Fruit fly (Drosophila melanogaster) whole organism, prepupa: ENCODE measurements around the gene CG31100.

Source experiments
- CG11762 ChIP-seq: fragments of 200-800 bp; sonication (Bioruptor generic); optimal IDR thresholded peaks from 3 replicates; lab custom pipeline; 2016; ENCODE audit warnings: missing biosample characterization, missing genetic modification characterization; ENCODE audit not compliant: insufficient read depth
- CG15336 ChIP-seq: fragments of 200-800 bp; sonication (Bioruptor generic); IDR thresholded peaks from 2 replicates; pipeline ENCODE4 v1.3.6; 2022; ENCODE audit warnings: missing biosample characterization, missing genetic modification characterization
- CG1621 ChIP-seq: fragments of 200-800 bp; sonication (Bioruptor generic); optimal IDR thresholded peaks from 3 replicates; lab custom pipeline; 2018; ENCODE audit warnings: missing biosample characterization, mild to moderate bottlenecking, missing genetic modification characterization
- CG16779 ChIP-seq: fragments of 200-800 bp; sonication (Bioruptor generic); optimal IDR thresholded peaks from 3 replicates; lab custom pipeline; 2017; ENCODE audit warnings: missing biosample characterization, mild to moderate bottlenecking, missing genetic modification characterization
- CG3032 ChIP-seq: fragments of 200-800 bp; optimal IDR thresholded peaks from 2 replicates; lab custom pipeline; 2019; ENCODE audit warnings: missing biosample characterization, mild to moderate bottlenecking, missing genetic modification characterization, moderate library complexity
- CG32006 ChIP-seq: fragments of 200-800 bp; sonication (Bioruptor generic); optimal IDR thresholded peaks from 3 replicates; lab custom pipeline; 2017; ENCODE audit warnings: missing biosample characterization, mild to moderate bottlenecking, missing genetic modification characterization
- CG34406 ChIP-seq: fragments of 200-800 bp; sonication (Bioruptor generic); optimal IDR thresholded peaks from 3 replicates; lab custom pipeline; 2016; ENCODE audit warnings: missing biosample characterization, missing genetic modification characterization
- CG4318 ChIP-seq: fragments of 200-800 bp; sonication (Bioruptor generic); optimal IDR thresholded peaks from 3 replicates; lab custom pipeline; 2017; ENCODE audit warnings: missing biosample characterization, mild to moderate bottlenecking, missing genetic modification characterization
- CG6163 ChIP-seq: fragments of 200-800 bp; sonication (Bioruptor generic); IDR thresholded peaks from 3 replicates; pipeline ENCODE4 v1.3.6; 2022; ENCODE audit warnings: missing biosample characterization, missing genetic modification characterization
- CG6808 ChIP-seq: fragments of 200-800 bp; sonication (Bioruptor generic); optimal IDR thresholded peaks from 3 replicates; lab custom pipeline; 2017; ENCODE audit warnings: missing biosample characterization, missing genetic modification characterization, mild to moderate bottlenecking, moderate library complexity, missing genetic modification reagents
- CG7368 ChIP-seq: fragments of 200-800 bp; sonication (Bioruptor generic); optimal IDR thresholded peaks from 3 replicates; lab custom pipeline; 2016; ENCODE audit warnings: missing biosample characterization, missing genetic modification characterization
- CG8119 ChIP-seq: fragments of 200-800 bp; sonication (Bioruptor generic); IDR thresholded peaks from 3 replicates; pipeline ENCODE4 v1.3.6; 2022; ENCODE audit warnings: missing biosample characterization, missing genetic modification characterization
- CG8319 ChIP-seq: fragments of 200-800 bp; sonication (Bioruptor generic); optimal IDR thresholded peaks from 3 replicates; lab custom pipeline; 2016; ENCODE audit warnings: missing biosample characterization, missing genetic modification characterization
- CG8632 ChIP-seq: fragments of 200-800 bp; sonication (Bioruptor generic); optimal IDR thresholded peaks from 3 replicates; lab custom pipeline; 2016; ENCODE audit warnings: missing biosample characterization, missing genetic modification characterization
- CG9139 ChIP-seq: fragments of 200-800 bp; sonication (Bioruptor generic); optimal IDR thresholded peaks from 3 replicates; lab custom pipeline; 2017; ENCODE audit warnings: missing biosample characterization, mild to moderate bottlenecking, missing genetic modification characterization
- Eip75B ChIP-seq: fragments of 200-800 bp; sonication (Bioruptor generic); optimal IDR thresholded peaks from 3 replicates; lab custom pipeline; 2016; ENCODE audit warnings: missing biosample characterization, missing genetic modification characterization
- Eip78C ChIP-seq: fragments of 200-800 bp; sonication (Bioruptor generic); peaks from one replicate; lab custom pipeline; 2016; ENCODE audit warnings: missing biosample characterization, missing genetic modification characterization
- Eip93F ChIP-seq: fragments of 200-800 bp; sonication (Bioruptor generic); optimal IDR thresholded peaks from 2 replicates; lab custom pipeline; 2016; ENCODE audit warnings: missing biosample characterization, mild to moderate bottlenecking, missing genetic modification characterization
- Ets96B ChIP-seq: fragments of 200-800 bp; optimal IDR thresholded peaks from 2 replicates; lab custom pipeline; 2019; ENCODE audit warnings: missing biosample characterization, mild to moderate bottlenecking, missing genetic modification characterization, moderate library complexity
- Hr38 ChIP-seq: sonication (Bioruptor generic); optimal IDR thresholded peaks from 2 replicates; lab custom pipeline; 2016; ENCODE audit warnings: missing biosample characterization, missing genetic modification characterization
- Hr39 ChIP-seq: fragments of 200-800 bp; sonication (Bioruptor generic); optimal IDR thresholded peaks from 2 replicates; lab custom pipeline; 2016; ENCODE audit warnings: missing biosample characterization, missing genetic modification characterization
- Hr4 ChIP-seq: fragments of 200-800 bp; sonication (Bioruptor generic); optimal IDR thresholded peaks from 3 replicates; lab custom pipeline; 2016; ENCODE audit warnings: missing biosample characterization, missing genetic modification characterization
- Smox ChIP-seq: fragments of 200-800 bp; sonication (Bioruptor generic); optimal IDR thresholded peaks from 3 replicates; lab custom pipeline; 2016; ENCODE audit warnings: missing biosample characterization, missing genetic modification characterization
- Sox102F ChIP-seq: fragments of 200-800 bp; sonication (Bioruptor generic); optimal IDR thresholded peaks from 2 replicates; lab custom pipeline; 2016; ENCODE audit warnings: missing biosample characterization, mild to moderate bottlenecking, missing genetic modification characterization
- Sox14 ChIP-seq: fragments of 200-800 bp; sonication (Bioruptor generic); optimal IDR thresholded peaks from 3 replicates; lab custom pipeline; 2016; ENCODE audit warnings: missing biosample characterization, missing genetic modification characterization
- Sox15 ChIP-seq: fragments of 200-800 bp; sonication (Bioruptor generic); optimal IDR thresholded peaks from 3 replicates; lab custom pipeline; 2016; ENCODE audit warnings: missing biosample characterization, missing genetic modification characterization
- achi ChIP-seq: fragments of 200-800 bp; sonication (Bioruptor generic); optimal IDR thresholded peaks from 3 replicates; lab custom pipeline; 2016; ENCODE audit warnings: missing biosample characterization, missing genetic modification characterization
- acj6 ChIP-seq: fragments of 200-800 bp; sonication (Bioruptor generic); optimal IDR thresholded peaks from 3 replicates; lab custom pipeline; 2016; ENCODE audit warnings: missing biosample characterization, missing genetic modification characterization
- fd85E ChIP-seq: fragments of 200-800 bp; sonication (Bioruptor generic); optimal IDR thresholded peaks from 3 replicates; lab custom pipeline; 2016; ENCODE audit warnings: missing biosample characterization, missing genetic modification characterization
- fkh ChIP-seq: fragments of 200-800 bp; sonication (Bioruptor generic); optimal IDR thresholded peaks from 3 replicates; lab custom pipeline; 2017; ENCODE audit warnings: missing biosample characterization, mild to moderate bottlenecking, missing genetic modification characterization, moderate library complexity
- pdm3 ChIP-seq: fragments of 200-800 bp; sonication (Bioruptor generic); optimal IDR thresholded peaks from 3 replicates; lab custom pipeline; 2016; ENCODE audit warnings: missing biosample characterization, missing genetic modification characterization
- salr ChIP-seq, 2 experiments: fragments of 200-800 bp; sonication (Bioruptor generic); optimal IDR thresholded peaks; 3 replicates each; lab custom pipeline; 2016 to 2018; ENCODE audit warnings: missing biosample characterization in 2 of 2, missing genetic modification characterization in 2 of 2, mild to moderate bottlenecking in 1 of 2
- ss ChIP-seq, 2 experiments: fragments of 200-800 bp; sonication (Bioruptor generic); optimal IDR thresholded peaks; 2 replicates in 1 of 2; 3 replicates in 1 of 2; lab custom pipeline; 2017 to 2018; ENCODE audit warnings: mild to moderate bottlenecking in 2 of 2, missing biosample characterization in 2 of 2, missing genetic modification characterization in 2 of 2, moderate library complexity in 1 of 2
- svp ChIP-seq: fragments of 200-800 bp; sonication (Bioruptor generic); peaks from one replicate; lab custom pipeline; 2016; ENCODE audit warnings: missing biosample characterization, missing genetic modification characterization
- vri ChIP-seq: fragments of 200-800 bp; sonication (Bioruptor generic); optimal IDR thresholded peaks from 3 replicates; lab custom pipeline; 2016; ENCODE audit warnings: missing biosample characterization, mild to moderate bottlenecking, missing genetic modification characterization

CG31100 gene

dm6 chr3R:9013765-9014380 is 10.4 kb upstream of the CG31100 start (continued):
- TF ChIP-seq Eip75B (GFP tag; lab: Kevin White, UChicago), result no peak
- TF ChIP-seq ss (GFP tag; optimal IDR thresholded peaks at IDR 0.05; lab: Kevin White, UChicago), result peak in 1 of 2 experiments; percentile 59
- TF ChIP-seq CG34406 (GFP tag; lab: Kevin White, UChicago), result no peak
- no peak for TF ChIP-seq CG11762 (GFP tag; lab: Kevin White, UChicago)
- TF ChIP-seq pdm3 (GFP tag; lab: Kevin White, UChicago), result no peak
- TF ChIP-seq CG6808 (GFP tag; lab: Kevin White, UChicago), result no peak
- no peak for TF ChIP-seq salr (GFP tag; optimal IDR thresholded peaks at IDR 0.05; lab: Kevin White, UChicago)
- TF ChIP-seq Ets96B, result peak; percentile 15

- no peak for TF ChIP-seq CG3032 (tag; lab: Kevin White, UChicago)
- no peak for TF ChIP-seq Hr38 (GFP tag; lab: Kevin White, UChicago)
- no peak for TF ChIP-seq acj6 (GFP tag; lab: Kevin White, UChicago)
- no peak for TF ChIP-seq fkh (GFP tag; lab: Kevin White, UChicago)
- TF ChIP-seq Sox102F, result no peak
- no peak for TF ChIP-seq svp (GFP tag; lab: Kevin White, UChicago)
- no peak for TF ChIP-seq vri (GFP tag; lab: Kevin White, UChicago)
- no peak for TF ChIP-seq CG32006
- TF ChIP-seq fd85E (GFP tag; lab: Kevin White, UChicago), result no peak
- TF ChIP-seq, all 60 proteins: peak for 0
Measured at dm6 chr3R:9011708-9012107, 8.3 kb upstream of the CG31100 start.

- TF ChIP-seq CG15336 (GFP tag; lab: Robert Waterston, UW) (0 out of 2 replicates have a peak, but pooled peaks have one; percentile 13), svp (GFP tag; lab: Kevin White, UChicago) (no peak)
- TF ChIP-seq, all 60 proteins: peak for 1
Measured at dm6 chr3R:9010695-9011094, 7.2 kb upstream of the CG31100 start.

DNA sequence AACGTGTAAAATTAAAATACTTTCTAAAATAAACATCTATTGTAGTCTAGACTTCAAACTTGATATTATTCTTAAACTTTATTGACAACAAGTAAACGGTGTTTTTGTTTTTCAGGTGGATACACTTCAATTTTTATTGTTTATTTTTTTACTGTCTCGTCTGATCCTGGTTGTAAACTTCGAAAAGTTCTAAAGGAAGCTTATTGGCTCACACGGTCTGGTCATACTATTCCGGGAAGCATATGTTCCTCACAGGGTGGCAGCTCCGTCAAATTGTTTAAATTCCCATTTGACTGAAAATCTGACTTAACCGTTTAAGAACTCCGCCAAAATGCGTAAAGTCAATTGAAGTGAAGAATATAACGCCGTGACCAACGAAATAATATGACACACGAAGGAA is 4.8 kb upstream of the CG31100 start, which contains the start of gene CG11983:
Gene CG11983 (plus strand): TSS at position 120 of the 400 bp plus-strand sequence.
- TF ChIP-seq CG6163 (GFP tag; lab: Robert Waterston, UW) (0 out of 3 replicates have a peak, but pooled peaks have one; percentile 23), Eip93F (no peak), ss (GFP tag; optimal IDR thresholded peaks at IDR 0.05; lab: Kevin White, UChicago) (no peak), CG8632 (GFP tag; lab: Kevin White, UChicago) (no peak), CG1621 (peak; percentile 67), Hr4 (GFP tag; lab: Kevin White, UChicago) (no peak), Sox15 (GFP tag; lab: Kevin White, UChicago) (no peak), Eip78C (peak; percentile 60), CG32006 (no peak), CG4318 (GFP tag; lab: Kevin White, UChicago) (no peak), Hr39 (GFP tag; lab: Kevin White, UChicago) (no peak), fkh (GFP tag; lab: Kevin White, UChicago) (peak; percentile 39), Smox (GFP tag; lab: Kevin White, UChicago) (no peak), CG16779 (no peak), CG9139 (GFP tag; lab: Kevin White, UChicago) (no peak), CG8319 (GFP tag; lab: Kevin White, UChicago) (no peak), CG8119 (GFP tag; lab: Robert Waterston, UW) (no peak), Sox14 (GFP tag; lab: Kevin White, UChicago) (peak; percentile 47), CG7368 (no peak), achi (GFP tag; lab: Kevin White, UChicago) (no peak), Ets96B (peak; percentile 13), CG3032 (tag; lab: Kevin White, UChicago) (peak; percentile 16)
